Worm (Caenorhabditis elegans) whole organism, L2 larva: ENCODE measurements around the gene irg-4.

Experiments used
- R02D3.7 ChIP-seq: fragments of 150-350 bp; optimal IDR thresholded peaks from 2 replicates; lab custom pipeline; 2014; ENCODE audit warnings: missing biosample characterization, missing genetic modification characterization
- ama-1 ChIP-seq: fragments of 150-350 bp; optimal IDR thresholded peaks from 2 replicates; lab custom pipeline; 2018; ENCODE audit warnings: inconsistent platforms
- fos-1 ChIP-seq: fragments of 150-350 bp; optimal IDR thresholded peaks from 2 replicates; lab custom pipeline; 2014; ENCODE audit warnings: missing biosample characterization, missing genetic modification characterization
- lin-13 ChIP-seq: fragments of 150-350 bp; optimal IDR thresholded peaks from 2 replicates; lab custom pipeline; 2014; ENCODE audit warnings: missing biosample characterization, missing genetic modification reagents, missing genetic modification characterization
- lin-39 ChIP-seq: fragments of 150-350 bp; optimal IDR thresholded peaks from 2 replicates; lab custom pipeline; 2014; ENCODE audit warnings: missing biosample characterization, missing genetic modification reagents, missing genetic modification characterization
- mab-5 ChIP-seq: fragments of 150-350 bp; optimal IDR thresholded peaks from 2 replicates; lab custom pipeline; 2014; ENCODE audit warnings: missing biosample characterization, missing genetic modification characterization
- nhr-11 ChIP-seq: fragments of 150-350 bp; optimal IDR thresholded peaks from 2 replicates; lab custom pipeline; 2014; ENCODE audit warnings: missing biosample characterization, missing genetic modification characterization
- nhr-23 ChIP-seq: fragments of 150-350 bp; optimal IDR thresholded peaks from 2 replicates; lab custom pipeline; 2014; ENCODE audit warnings: missing biosample characterization, missing genetic modification reagents, missing genetic modification characterization
- nhr-237 ChIP-seq: fragments of 150-350 bp; optimal IDR thresholded peaks from 2 replicates; lab custom pipeline; 2014; ENCODE audit warnings: missing biosample characterization, missing genetic modification characterization
- skn-1 ChIP-seq: sonication (generic microtip); optimal IDR thresholded peaks from 2 replicates; lab custom pipeline; 2017; ENCODE audit warnings: missing biosample characterization, missing genetic modification characterization
- snpc-4 ChIP-seq: fragments of 150-350 bp; optimal IDR thresholded peaks from 2 replicates; lab custom pipeline; 2014; ENCODE audit warnings: missing biosample characterization, missing genetic modification characterization
- unc-62 ChIP-seq: fragments of 150-350 bp; optimal IDR thresholded peaks from 2 replicates; lab custom pipeline; 2014; ENCODE audit warnings: missing biosample characterization, missing genetic modification reagents, missing genetic modification characterization

DNA sequence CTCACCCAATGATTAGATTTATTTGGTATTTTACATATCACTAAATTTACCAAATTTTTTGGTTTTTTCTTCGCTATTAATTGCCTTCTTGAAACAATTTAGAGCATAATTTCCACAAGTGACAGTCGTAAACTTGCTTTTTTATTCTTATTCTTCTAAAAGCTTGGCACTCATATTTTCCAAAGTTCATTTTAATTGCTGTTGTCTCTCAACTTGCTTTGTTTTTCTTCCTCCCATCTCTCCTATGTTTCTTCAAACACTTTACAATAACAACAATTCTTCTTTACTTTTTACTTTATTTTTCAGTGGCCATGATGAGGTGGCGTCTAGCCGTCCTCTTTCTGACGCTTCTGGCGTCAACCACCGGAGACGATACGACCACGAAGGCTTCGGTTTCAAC lies 32.7 kb downstream of the irg-4 start, which contains the start of gene igdb-2:
- no peak for TF ChIP-seq R02D3.7
- no peak for TF ChIP-seq nhr-237
- no peak for TF ChIP-seq snpc-4 (tag; lab: Kevin White, UChicago)
- no peak for TF ChIP-seq lin-13 (GFP tag; lab: Kevin White, UChicago)
- TF ChIP-seq fos-1 (tag; lab: Kevin White, UChicago): no peak
- TF ChIP-seq nhr-11 (tag; lab: Kevin White, UChicago): no peak
- TF ChIP-seq lin-39 (tag; lab: Kevin White, UChicago): no peak
- TF ChIP-seq unc-62 (GFP tag; lab: Kevin White, UChicago): no peak
- no peak for TF ChIP-seq ama-1
- no peak for TF ChIP-seq mab-5 (tag; lab: Kevin White, UChicago)
- no peak for TF ChIP-seq skn-1 (tag; lab: Kevin White, UChicago)
- TF ChIP-seq nhr-23: no peak
